Fruit fly (Drosophila melanogaster) whole organism: ENCODE data around the gene Ir7e.

ENCODE experiments used
- CG8478 ChIP-seq: fragments of >200 bp; optimal IDR thresholded peaks from 2 replicates; lab custom pipeline; 2018; ENCODE audit warnings: inconsistent platforms
- EcR ChIP-seq, 2 experiments: fragments of >200 bp; optimal IDR thresholded peaks; 2 replicates each; lab custom pipeline; 2017; ENCODE audit warnings: missing biosample characterization in 2 of 2, missing genetic modification characterization in 2 of 2, missing genetic modification reagents in 2 of 2
- pan ChIP-seq: fragments of >200 bp; optimal IDR thresholded peaks from 2 replicates; lab custom pipeline; 2017
- psq ChIP-seq: fragments of >200 bp; optimal IDR thresholded peaks from 2 replicates; lab custom pipeline; 2017
- usp ChIP-seq: fragments of >200 bp; optimal IDR thresholded peaks from 2 replicates; lab custom pipeline; 2017; ENCODE audit warnings: missing biosample characterization, missing genetic modification characterization, mixed read lengths

DNA sequence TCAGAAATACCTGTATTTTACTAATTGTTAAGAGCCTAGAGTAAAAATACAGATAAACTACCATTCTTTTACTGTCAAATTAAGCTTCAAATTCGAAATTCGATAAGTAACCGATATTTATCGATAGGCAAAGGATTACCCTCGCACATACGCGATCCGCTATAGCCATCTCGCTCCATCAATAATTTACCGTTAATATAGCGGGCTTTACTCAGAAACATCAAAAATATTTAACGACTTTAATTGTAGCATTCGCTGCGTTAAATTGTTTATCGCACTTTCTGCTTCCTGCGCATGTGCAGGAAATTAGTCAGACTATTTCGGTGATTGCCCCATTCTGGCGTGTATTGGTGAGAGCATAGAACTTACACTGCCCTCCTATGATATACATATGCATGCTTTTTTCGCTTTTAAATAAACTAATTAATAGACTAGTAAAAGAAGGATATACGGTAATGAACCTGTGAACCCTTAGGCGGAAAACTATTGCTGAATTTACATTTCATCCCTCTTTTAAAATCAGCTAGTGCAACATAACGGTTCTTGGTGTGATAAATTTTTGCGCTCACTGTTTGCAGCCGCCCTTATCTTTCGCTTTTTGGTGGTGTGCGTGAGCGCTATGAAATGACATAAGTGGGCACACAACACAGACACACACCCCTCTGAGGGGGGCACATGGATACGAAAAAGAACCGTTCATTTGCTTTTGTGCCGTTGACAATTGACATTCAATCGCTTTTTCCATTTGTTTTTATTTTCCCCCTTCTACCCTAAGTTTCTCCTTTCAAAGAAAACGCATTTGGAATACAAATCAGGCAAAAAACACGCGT is 27.0 kb upstream of the Ir7e start, which contains the start of the genes dpr14 and spidey:
- TF ChIP-seq EcR (GFP tag; optimal IDR thresholded peaks at IDR 0.05; lab: Kevin White, UChicago) (no peak), usp (no peak), psq (lab: Kevin White, UChicago) (no peak), CG8478 (no peak), pan (lab: Kevin White, UChicago) (no peak)
